Fruit fly (Drosophila melanogaster): ENCODE results near the gene CG34448.

The CG34448 gene

DNA sequence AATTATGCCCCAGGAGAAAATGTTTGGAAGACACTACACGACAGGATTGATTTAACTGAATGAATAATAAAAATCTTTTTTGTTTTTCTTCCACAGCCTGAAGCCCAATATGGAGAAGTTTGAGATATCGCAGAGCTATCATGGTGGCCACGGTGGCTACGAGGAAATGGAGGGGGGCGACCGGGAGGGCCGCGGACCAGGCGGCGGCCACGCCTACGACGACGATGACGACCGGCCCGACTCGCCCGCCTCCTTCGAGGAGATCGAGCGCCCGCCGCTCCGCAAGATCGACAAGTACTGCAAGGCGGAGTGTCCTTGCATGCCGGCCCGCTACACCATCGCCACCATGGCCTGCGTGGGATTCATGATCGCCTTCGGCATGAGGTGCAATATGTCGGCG is 13.1 kb downstream of the CG34448 start:
- TF ChIP-seq CG8632 (GFP tag; optimal IDR thresholded peaks at IDR 0.05) (no peak), acj6 (GFP tag; optimal IDR thresholded peaks at IDR 0.05) (no peak), Sox14 (GFP tag; optimal IDR thresholded peaks at IDR 0.05) (no peak), esn (GFP tag; optimal IDR thresholded peaks at IDR 0.05) (no peak), CG34406 (GFP tag; optimal IDR thresholded peaks at IDR 0.05) (no peak), CG6276 (GFP tag; optimal IDR thresholded peaks at IDR 0.05) (no peak), CG11902 (GFP tag; optimal IDR thresholded peaks at IDR 0.05) (no peak), Sox15 (GFP tag; optimal IDR thresholded peaks at IDR 0.05) (no peak), svp (GFP tag) (no peak), achi (GFP tag; optimal IDR thresholded peaks at IDR 0.05) (no peak), dac (GFP tag; optimal IDR thresholded peaks at IDR 0.05) (no peak), CG3919 (GFP tag; optimal IDR thresholded peaks at IDR 0.05) (no peak), Hr38 (GFP tag; optimal IDR thresholded peaks at IDR 0.05) (no peak), Sox102F (GFP tag; optimal IDR thresholded peaks at IDR 0.05) (no peak), CG16779 (tag; optimal IDR thresholded peaks at IDR 0.05) (no peak)

DNA sequence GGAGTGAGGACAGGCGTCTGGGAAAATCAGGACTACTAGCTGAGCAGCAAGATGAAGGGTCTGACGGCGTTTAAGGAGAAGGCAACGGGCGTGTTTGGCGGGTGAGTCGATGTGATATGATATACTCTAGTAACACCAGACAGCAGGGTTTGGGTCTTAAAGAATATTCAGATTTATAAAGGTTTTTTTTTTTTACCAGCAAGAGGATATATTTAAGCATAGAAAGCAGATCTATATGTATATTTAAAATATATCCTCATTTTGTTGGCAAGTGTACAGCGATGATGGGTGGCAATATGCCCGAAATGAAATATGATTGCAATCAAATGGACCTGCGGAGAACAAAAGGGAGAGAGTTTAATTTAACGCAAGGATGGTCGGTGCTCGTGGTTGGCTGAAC is 15.6 kb downstream of the CG34448 start:
- TF ChIP-seq CG1621 (tag; optimal IDR thresholded peaks at IDR 0.05), result no peak
- no peak for TF ChIP-seq CG6792 (GFP tag; optimal IDR thresholded peaks at IDR 0.05)
- TF ChIP-seq Ets96B (tag; optimal IDR thresholded peaks at IDR 0.05), result no peak
- peak; percentile 41 for TF ChIP-seq svp (GFP tag)
- TF ChIP-seq topi (GFP tag; optimal IDR thresholded peaks at IDR 0.05), result no peak

DNA sequence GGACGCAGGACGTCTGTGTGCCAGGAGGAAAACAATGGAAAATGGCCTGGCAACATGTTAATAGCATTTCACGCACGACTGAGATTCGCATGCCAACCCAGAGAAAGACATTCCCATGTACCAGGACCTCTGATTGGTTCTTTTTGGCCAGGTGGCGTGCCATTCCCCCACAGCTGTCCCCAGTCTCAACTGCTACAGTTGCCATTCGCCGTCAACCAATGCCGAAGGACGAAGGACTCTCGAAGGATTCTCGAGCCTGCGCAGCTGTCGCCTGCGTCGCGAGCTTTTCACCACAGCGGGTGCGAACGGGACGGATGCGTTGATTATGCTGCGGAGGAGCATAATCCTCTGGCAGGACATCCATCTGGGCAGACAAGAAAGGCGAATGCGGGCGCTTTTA is 17.9 kb downstream of the CG34448 start, which contains the start of gene VGlut:
Gene VGlut (plus strand): TSS at position 399 of the 400 bp plus-strand sequence.
- no peak for TF ChIP-seq vri (GFP tag; optimal IDR thresholded peaks at IDR 0.05)
- no peak for TF ChIP-seq CG32006 (GFP tag; optimal IDR thresholded peaks at IDR 0.05)
- no peak for TF ChIP-seq CG15336 (GFP tag; IDR thresholded peaks at IDR 0.05)
- TF ChIP-seq salr (GFP tag; optimal IDR thresholded peaks at IDR 0.05), result no peak
- TF ChIP-seq CG11902 (GFP tag; optimal IDR thresholded peaks at IDR 0.05), result no peak
- TF ChIP-seq CG8119 (GFP tag; IDR thresholded peaks at IDR 0.05), result no peak
- no peak for TF ChIP-seq CG34406 (GFP tag; optimal IDR thresholded peaks at IDR 0.05)
- TF ChIP-seq svp (GFP tag), result no peak
- TF ChIP-seq Eip93F (GFP tag; optimal IDR thresholded peaks at IDR 0.05), result no peak
- no peak for TF ChIP-seq esn (GFP tag; optimal IDR thresholded peaks at IDR 0.05)
- TF ChIP-seq CG10631 (GFP tag; optimal IDR thresholded peaks at IDR 0.05), result no peak
- no peak for TF ChIP-seq fkh (GFP tag; optimal IDR thresholded peaks at IDR 0.05)
- no peak for TF ChIP-seq topi (GFP tag; optimal IDR thresholded peaks at IDR 0.05)
- no peak for TF ChIP-seq CG6163 (GFP tag; IDR thresholded peaks at IDR 0.05)
- TF ChIP-seq Sox102F (GFP tag; optimal IDR thresholded peaks at IDR 0.05), result no peak
- no peak for TF ChIP-seq Sox14 (GFP tag; optimal IDR thresholded peaks at IDR 0.05)
- TF ChIP-seq achi (GFP tag; optimal IDR thresholded peaks at IDR 0.05), result no peak
- no peak for TF ChIP-seq net (GFP tag; optimal IDR thresholded peaks at IDR 0.05)

DNA sequence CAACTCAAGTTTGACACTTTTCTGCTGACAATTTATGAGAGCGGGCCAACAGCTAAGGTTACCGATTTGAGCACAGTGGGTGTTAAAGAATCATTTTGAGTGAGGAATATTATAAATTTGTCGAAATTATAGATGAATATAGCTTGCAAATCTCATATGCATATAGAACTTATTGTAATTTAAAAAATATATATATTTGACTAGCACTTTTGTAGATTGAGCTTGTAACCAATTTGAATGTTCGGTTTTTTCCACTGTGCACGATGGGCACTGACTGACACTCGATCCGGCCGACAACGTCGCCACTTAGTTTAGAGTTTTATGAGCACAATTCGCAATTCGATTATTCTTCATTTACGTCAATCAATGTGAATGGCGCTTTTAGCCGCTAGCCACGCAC is 19.3 kb downstream of the CG34448 start:
- TF ChIP-seq CG15336 (GFP tag; IDR thresholded peaks at IDR 0.05) (no peak), CG6163 (GFP tag; IDR thresholded peaks at IDR 0.05) (no peak), Hr39 (GFP tag; optimal IDR thresholded peaks at IDR 0.05) (no peak), fd85E (GFP tag; optimal IDR thresholded peaks at IDR 0.05) (no peak), achi (GFP tag; optimal IDR thresholded peaks at IDR 0.05) (no peak), CG6276 (GFP tag; optimal IDR thresholded peaks at IDR 0.05) (no peak), CG1621 (tag; optimal IDR thresholded peaks at IDR 0.05) (no peak), Ets96B (tag; optimal IDR thresholded peaks at IDR 0.05) (no peak), Smox (GFP tag; optimal IDR thresholded peaks at IDR 0.05) (no peak), svp (GFP tag) (peak; percentile 55), CG10631 (GFP tag; optimal IDR thresholded peaks at IDR 0.05) (peak; percentile 8), Sox102F (GFP tag; optimal IDR thresholded peaks at IDR 0.05) (no peak), CG16779 (tag; optimal IDR thresholded peaks at IDR 0.05) (no peak), salr (GFP tag; optimal IDR thresholded peaks at IDR 0.05) (no peak), fd59A (GFP tag; optimal IDR thresholded peaks at IDR 0.05) (no peak)

DNA sequence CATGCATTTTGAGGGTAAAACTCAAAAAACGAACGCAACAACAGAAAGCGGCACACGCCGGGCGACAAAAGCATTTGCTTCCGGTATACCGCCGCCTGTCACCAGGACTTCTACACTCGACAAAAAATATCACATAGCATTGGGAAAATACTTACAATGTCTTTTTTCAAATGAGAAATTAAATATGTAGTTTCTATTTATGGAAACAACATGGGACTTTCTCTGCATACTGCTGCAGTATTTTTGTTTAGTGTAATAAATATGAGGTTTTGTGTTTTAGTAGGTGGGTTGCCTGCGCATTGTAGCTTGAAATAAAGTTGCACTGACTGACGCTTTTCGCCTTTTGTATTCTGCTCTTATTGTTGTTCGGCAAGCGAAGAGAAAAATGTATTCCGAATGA is 20.7 kb downstream of the CG34448 start:
- no peak for TF ChIP-seq Eip75B (GFP tag; optimal IDR thresholded peaks at IDR 0.05)
- peak; percentile 4 for TF ChIP-seq CG10631 (GFP tag; optimal IDR thresholded peaks at IDR 0.05)
- no peak for TF ChIP-seq CG3032 (tag; optimal IDR thresholded peaks at IDR 0.05)
- TF ChIP-seq CG6276 (GFP tag; optimal IDR thresholded peaks at IDR 0.05), result no peak
- TF ChIP-seq CG6808 (GFP tag; optimal IDR thresholded peaks at IDR 0.05), result no peak
- TF ChIP-seq CG3919 (GFP tag; optimal IDR thresholded peaks at IDR 0.05), result no peak
- TF ChIP-seq acj6 (GFP tag; optimal IDR thresholded peaks at IDR 0.05), result no peak
- TF ChIP-seq esn (GFP tag; optimal IDR thresholded peaks at IDR 0.05), result no peak
- TF ChIP-seq CG9139 (GFP tag; optimal IDR thresholded peaks at IDR 0.05), result no peak
- TF ChIP-seq Met (GFP tag; optimal IDR thresholded peaks at IDR 0.05), result peak; percentile 9
- no peak for TF ChIP-seq Eip93F (GFP tag; optimal IDR thresholded peaks at IDR 0.05)
- no peak for TF ChIP-seq CG11294 (GFP tag; IDR thresholded peaks at IDR 0.05)
- no peak for TF ChIP-seq salr (GFP tag; optimal IDR thresholded peaks at IDR 0.05)
- TF ChIP-seq Lpt (GFP tag; optimal IDR thresholded peaks at IDR 0.05), result no peak
- TF ChIP-seq CG7368 (GFP tag; optimal IDR thresholded peaks at IDR 0.05), result no peak
- TF ChIP-seq CG31627 (GFP tag; optimal IDR thresholded peaks at IDR 0.05), result peak; percentile 8
- no peak for TF ChIP-seq CG16779 (tag; optimal IDR thresholded peaks at IDR 0.05)
- TF ChIP-seq svp (GFP tag), result peak; percentile 39
- no peak for TF ChIP-seq Sox102F (GFP tag; optimal IDR thresholded peaks at IDR 0.05)
- TF ChIP-seq CG8319 (GFP tag; optimal IDR thresholded peaks at IDR 0.05), result no peak
- peak; percentile 26 for TF ChIP-seq Smox (GFP tag; optimal IDR thresholded peaks at IDR 0.05)
